Fruit fly (Drosophila melanogaster) Kc167 (cell line): ENCODE data around the gene CG10338.

Source experiments
- Myc ChIP-seq: fragments of >200 bp; optimal IDR thresholded peaks from 2 replicates; lab custom pipeline; 2017; ENCODE audit warnings: missing external identifiers
- h ChIP-seq: fragments of >200 bp; optimal IDR thresholded peaks from 3 replicates; lab custom pipeline; 2018; ENCODE audit warnings: missing external identifiers
- insv ChIP-seq: fragments of >200 bp; optimal IDR thresholded peaks from 3 replicates; lab custom pipeline; 2018; ENCODE audit warnings: missing external identifiers
- psq ChIP-seq: fragments of >200 bp; optimal IDR thresholded peaks from 2 replicates; lab custom pipeline; 2017; ENCODE audit warnings: missing external identifiers
- ttk ChIP-seq: sonication (Bioruptor generic); optimal IDR thresholded peaks from 2 replicates; lab custom pipeline; 2017; ENCODE audit warnings: missing external identifiers

DNA sequence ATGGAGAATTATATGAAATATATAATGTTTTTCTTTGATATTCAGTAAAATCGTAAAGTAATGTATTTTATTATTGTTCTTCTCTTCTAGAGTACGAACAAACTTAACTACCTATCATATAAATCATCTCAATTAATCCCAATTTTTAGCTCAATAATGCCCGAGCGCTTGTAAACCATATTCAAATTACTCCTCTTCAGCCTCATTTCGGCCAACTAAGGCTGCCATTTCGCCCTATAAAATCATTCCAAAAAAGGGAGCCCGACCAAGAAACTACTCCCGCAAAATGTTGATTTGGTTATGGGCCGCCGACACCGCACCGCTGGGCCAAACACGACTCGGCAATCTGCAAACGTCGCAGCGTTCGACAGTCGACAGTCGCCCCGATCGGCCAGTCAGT lies 47.2 kb downstream of the CG10338 start:
- no peak for TF ChIP-seq insv (lab: Kevin White, UChicago)
- TF ChIP-seq Myc (lab: Kevin White, UChicago) = no peak
- no peak for TF ChIP-seq psq (lab: Kevin White, UChicago)
- TF ChIP-seq h (lab: Kevin White, UChicago) = no peak
- no peak for TF ChIP-seq ttk (lab: Kevin White, UChicago)
